1 fruit fly cellular context compared by ENCODE assay signal in the genomic region with DNA sequence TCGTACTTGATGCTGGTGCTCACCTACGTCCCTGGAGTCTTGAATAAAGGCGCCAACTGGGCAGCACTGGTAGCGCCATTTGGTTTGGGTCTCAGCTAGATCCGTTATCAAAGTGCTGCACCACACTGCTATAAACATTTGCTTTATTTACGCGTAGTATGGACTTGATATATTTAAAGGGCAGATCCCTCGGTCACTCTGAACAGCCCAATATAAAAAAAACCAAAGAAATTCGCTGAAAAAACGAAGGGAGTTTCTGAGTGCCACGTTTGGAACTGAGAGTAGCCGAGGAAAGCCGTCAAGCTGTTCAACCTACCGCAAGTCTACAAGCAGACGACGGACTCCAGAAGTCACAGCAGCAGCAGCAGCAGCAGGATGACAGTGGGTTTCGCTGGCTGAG.
TF ChIP-seq lines count a peak whose summit lies in the region.

A gene (plus strand): TSS at position 181 of the 400 bp plus-strand sequence.

TF ChIP-seq in whole organism, embryonic, 481 proteins besides CTCF, POLR2A, EP300 and RAD21 (continued from another document):
- TF ChIP-seq lab (GFP tag; optimal IDR thresholded peaks at IDR 0.05; lab: Kevin White, UChicago) (peak; percentile 47), repo (GFP tag; optimal IDR thresholded peaks at IDR 0.05; lab: Kevin White, UChicago) (peak; percentile 5), br (optimal IDR thresholded peaks at IDR 0.05; lab: Kevin White, UChicago) (no peak), CG17802 (tag; optimal IDR thresholded peaks at IDR 0.05; lab: Kevin White, UChicago) (no peak), chif (GFP tag; optimal IDR thresholded peaks at IDR 0.05; lab: Kevin White, UChicago) (peak in 1 of 2 experiments; percentile 33), salm (tag; optimal IDR thresholded peaks at IDR 0.05; lab: Kevin White, UChicago) (peak; percentile 0), gt (GFP tag; IDR thresholded peaks at IDR 0.05; lab: Robert Waterston, UW) (no peak), sr (GFP tag; IDR thresholded peaks at IDR 0.05; lab: Robert Waterston, UW) (no peak), Bteb2 (GFP tag; optimal IDR thresholded peaks at IDR 0.05; lab: Kevin White, UChicago) (peak; percentile 7), rib (GFP tag; IDR thresholded peaks at IDR 0.05; lab: Robert Waterston, UW) (0 out of 2 replicates have a peak, but pooled peaks have one; percentile 36), Ravus (GFP tag; IDR thresholded peaks at IDR 0.05; lab: Robert Waterston, UW) (no peak), Atf3 (GFP tag; optimal IDR thresholded peaks at IDR 0.05; lab: Kevin White, UChicago) (no peak), CG8478 (optimal IDR thresholded peaks at IDR 0.05; lab: Kevin White, UChicago) (no peak), Sin3A (optimal IDR thresholded peaks at IDR 0.05; lab: Kevin White, UChicago) (peak; percentile 0), CG1233 (GFP tag; optimal IDR thresholded peaks at IDR 0.05; lab: Kevin White, UChicago) (peak; percentile 42), nerfin-1 (tag; optimal IDR thresholded peaks at IDR 0.05; lab: Kevin White, UChicago) (no peak), CG15073 (GFP tag; optimal IDR thresholded peaks at IDR 0.05; lab: Kevin White, UChicago) (no peak), HmgD (GFP tag; optimal IDR thresholded peaks at IDR 0.05; lab: Kevin White, UChicago) (peak; percentile 88), mam (GFP tag; optimal IDR thresholded peaks at IDR 0.05; lab: Kevin White, UChicago) (no peak)
TF ChIP-seq in whole organism, embryonic: peak in this region for 179.
